Worm (Caenorhabditis elegans): ENCODE measurements around the gene T02B11.3.

DNA sequence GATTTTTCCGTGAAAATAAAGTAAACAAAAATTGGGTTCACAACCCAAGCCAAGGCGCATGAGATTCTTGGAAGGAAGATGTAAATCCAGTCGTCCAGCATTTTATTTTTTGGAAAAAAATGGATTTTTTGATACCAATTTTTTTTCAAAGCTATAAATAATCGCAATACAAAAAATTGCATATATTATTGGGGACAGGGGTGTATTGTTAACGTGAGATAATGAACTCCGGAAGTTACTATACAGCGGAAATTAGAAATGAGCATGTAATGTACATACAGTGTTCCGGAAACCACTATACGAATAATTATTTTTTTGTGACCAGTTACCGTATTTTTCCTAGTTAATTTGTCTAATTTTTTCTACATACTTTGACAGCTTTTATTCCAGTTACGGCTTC is 17.7 kb upstream of the T02B11.3 start, which contains the start of gene srj-38:
- TF ChIP-seq scrt-1 (GFP tag; IDR thresholded peaks at IDR 0.05) (no peak), ama-1 (optimal IDR thresholded peaks at IDR 0.05) (no peak), B0310.2 (tag; optimal IDR thresholded peaks at IDR 0.05) (no peak), tbx-37 (GFP tag; conservative IDR thresholded peaks at IDR 0.05) (no peak), F13C5.2 (tag; optimal IDR thresholded peaks at IDR 0.05) (no peak), hmbx-1 (tag; optimal IDR thresholded peaks at IDR 0.05) (no peak), flt-1 (GFP tag; IDR thresholded peaks at IDR 0.05) (no peak), pes-1 (GFP tag; IDR thresholded peaks at IDR 0.05) (no peak), aly-1 (tag; optimal IDR thresholded peaks at IDR 0.05) (no peak), tbx-11 (GFP tag; IDR thresholded peaks at IDR 0.05) (no peak)
